Worm (Caenorhabditis elegans) whole organism, midembryonic: Measurements from ENCODE around the gene clpp-1.

Source experiments
- T22C8.4 ChIP-seq: fragments of 200-800 bp; sonication (Bioruptor generic); IDR thresholded peaks from 2 replicates; pipeline ENCODE4 v1.3.6; 2022; ENCODE audit warnings: missing genetic modification characterization, missing compliant biosample characterization
- cog-1 ChIP-seq: sonication (generic microtip); optimal IDR thresholded peaks from 2 replicates; lab custom pipeline; 2016; ENCODE audit warnings: missing genetic modification characterization, missing compliant biosample characterization
- flt-1 ChIP-seq: fragments of 200-800 bp; sonication (Bioruptor generic); IDR thresholded peaks from 2 replicates; pipeline ENCODE4 v1.3.6; 2022; ENCODE audit warnings: missing genetic modification characterization, missing compliant biosample characterization
- klf-2 ChIP-seq: fragments of 200-800 bp; sonication (Bioruptor generic); conservative IDR thresholded peaks from 2 replicates; pipeline ENCODE4 v1.3.6; 2022; ENCODE audit warnings: missing genetic modification reagents, missing genetic modification characterization, missing compliant biosample characterization
- med-1 ChIP-seq: sonication (generic microtip); optimal IDR thresholded peaks from 2 replicates; lab custom pipeline; 2017; ENCODE audit warnings: missing genetic modification characterization, mild to moderate bottlenecking, missing compliant biosample characterization, antibody characterized with exemption, missing genetic modification reagents; ENCODE audit not compliant: insufficient read depth
- ref-1 ChIP-seq: fragments of 200-800 bp; sonication (Bioruptor generic); conservative IDR thresholded peaks from 2 replicates; pipeline ENCODE4 v1.3.6; 2022; ENCODE audit warnings: missing genetic modification reagents, missing genetic modification characterization, missing compliant biosample characterization
- tab-1 ChIP-seq: fragments of 200-800 bp; sonication (Bioruptor generic); IDR thresholded peaks from 2 replicates; pipeline ENCODE4 v1.3.6; 2022; ENCODE audit warnings: missing genetic modification characterization, missing compliant biosample characterization
- ztf-23 ChIP-seq: fragments of 200-800 bp; sonication (Bioruptor generic); IDR thresholded peaks from 2 replicates; pipeline ENCODE4 v1.3.6; 2022; ENCODE audit warnings: missing genetic modification reagents, missing genetic modification characterization, missing compliant biosample characterization
- ztf-29 ChIP-seq: fragments of 200-800 bp; sonication (Bioruptor generic); IDR thresholded peaks from 2 replicates; pipeline ENCODE4 v1.3.6; 2022; ENCODE audit warnings: missing genetic modification reagents, missing genetic modification characterization, missing compliant biosample characterization

The clpp-1 gene

ce11 chrII:10270052-10270451 lies 32.6 kb downstream of the clpp-1 start, which contains the start of gene F54B3.2:
Gene F54B3.2, minus strand, starts transcription at chrII:10270152.
- no peak for TF ChIP-seq cog-1 (tag; lab: Kevin White, UChicago)
- no peak for TF ChIP-seq flt-1 (GFP tag; lab: Robert Waterston, UW)

DNA sequence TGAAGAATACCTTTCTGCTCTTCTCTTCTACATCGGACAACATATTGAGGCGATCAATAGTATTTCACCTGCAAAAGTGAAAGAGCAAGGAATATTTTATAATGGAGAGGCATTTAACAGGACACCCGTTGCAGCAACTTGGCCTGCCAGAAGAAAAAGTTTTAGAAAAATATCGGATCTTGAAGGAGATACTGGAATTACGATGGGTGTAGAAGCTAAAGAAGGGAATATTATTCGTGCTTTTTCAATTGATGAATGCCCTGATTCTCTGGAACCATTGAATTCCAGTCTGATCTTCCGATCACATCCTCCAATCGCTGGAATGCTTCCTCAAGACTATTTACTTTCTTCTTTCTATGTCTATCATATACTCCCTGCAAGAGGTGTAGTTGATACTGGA lies 41.4 kb downstream of the clpp-1 start:
- TF ChIP-seq klf-2, result no peak
- no peak for TF ChIP-seq ztf-23
- TF ChIP-seq flt-1 (GFP tag; lab: Robert Waterston, UW), result no peak
- TF ChIP-seq tab-1 (GFP tag; lab: Robert Waterston, UW), result no peak
- TF ChIP-seq ref-1, result no peak
- TF ChIP-seq T22C8.4, result no peak
- TF ChIP-seq ztf-29 (GFP tag; lab: Robert Waterston, UW), result no peak
- no peak for TF ChIP-seq med-1
- TF ChIP-seq cog-1 (tag; lab: Kevin White, UChicago), result no peak

- TF ChIP-seq ztf-29 (GFP tag; lab: Robert Waterston, UW), result no peak
- TF ChIP-seq cog-1 (tag; lab: Kevin White, UChicago), result no peak
- TF ChIP-seq ref-1, result no peak
- TF ChIP-seq med-1, result no peak
- TF ChIP-seq ztf-23, result no peak
- TF ChIP-seq flt-1 (GFP tag; lab: Robert Waterston, UW), result no peak
- TF ChIP-seq tab-1 (GFP tag; lab: Robert Waterston, UW), result no peak
- TF ChIP-seq T22C8.4, result no peak
- no peak for TF ChIP-seq klf-2
Measured at ce11 chrII:10252048-10252447, 50.6 kb downstream of the clpp-1 start.

ce11 chrII:10250966-10251365 lies 51.7 kb downstream of the clpp-1 start, which contains the start of gene F54B3.1:
Gene F54B3.1, plus strand, starts transcription at chrII:10251266.
- no peak for TF ChIP-seq flt-1 (GFP tag; lab: Robert Waterston, UW)
- TF ChIP-seq klf-2, result no peak
- TF ChIP-seq ztf-29 (GFP tag; lab: Robert Waterston, UW), result no peak
- no peak for TF ChIP-seq tab-1 (GFP tag; lab: Robert Waterston, UW)
- TF ChIP-seq med-1, result no peak
- TF ChIP-seq cog-1 (tag; lab: Kevin White, UChicago), result no peak
